Worm (Caenorhabditis elegans): ENCODE data around the gene nhx-9.

DNA sequence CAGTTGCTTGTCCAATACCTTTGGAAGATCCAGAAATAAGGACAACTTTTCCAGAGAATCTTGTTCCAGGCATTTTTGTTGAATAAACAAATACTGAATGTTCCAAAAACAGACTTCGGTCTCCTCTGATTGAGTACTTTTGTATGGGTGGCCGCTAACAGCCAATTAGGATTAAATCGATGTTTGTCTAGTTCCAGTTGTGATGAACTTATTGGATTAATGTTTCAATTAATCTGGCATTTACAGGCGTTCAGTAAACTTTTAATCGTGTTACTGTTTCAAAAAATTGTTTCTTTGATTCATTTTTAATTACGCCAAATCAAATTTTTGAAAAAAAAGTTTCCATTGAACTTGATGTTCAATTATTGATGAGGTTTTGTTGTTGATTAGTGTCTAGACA lies 11.6 kb downstream of the nhx-9 start, which contains the start of gene ZK829.1:
- TF ChIP-seq ref-2 (tag; optimal IDR thresholded peaks at IDR 0.05) (no peak), rnt-1 (tag; optimal IDR thresholded peaks at IDR 0.05) (no peak), dve-1 (tag; optimal IDR thresholded peaks at IDR 0.05) (no peak), nhr-11 (tag; optimal IDR thresholded peaks at IDR 0.05) (no peak), zip-5 (tag; optimal IDR thresholded peaks at IDR 0.05) (no peak), tbx-2 (tag; optimal IDR thresholded peaks at IDR 0.05) (no peak), pros-1 (tag; optimal IDR thresholded peaks at IDR 0.05) (no peak)
